Fruit fly (Drosophila melanogaster): ENCODE results near the gene Cpsf100.

The Cpsf100 gene

DNA sequence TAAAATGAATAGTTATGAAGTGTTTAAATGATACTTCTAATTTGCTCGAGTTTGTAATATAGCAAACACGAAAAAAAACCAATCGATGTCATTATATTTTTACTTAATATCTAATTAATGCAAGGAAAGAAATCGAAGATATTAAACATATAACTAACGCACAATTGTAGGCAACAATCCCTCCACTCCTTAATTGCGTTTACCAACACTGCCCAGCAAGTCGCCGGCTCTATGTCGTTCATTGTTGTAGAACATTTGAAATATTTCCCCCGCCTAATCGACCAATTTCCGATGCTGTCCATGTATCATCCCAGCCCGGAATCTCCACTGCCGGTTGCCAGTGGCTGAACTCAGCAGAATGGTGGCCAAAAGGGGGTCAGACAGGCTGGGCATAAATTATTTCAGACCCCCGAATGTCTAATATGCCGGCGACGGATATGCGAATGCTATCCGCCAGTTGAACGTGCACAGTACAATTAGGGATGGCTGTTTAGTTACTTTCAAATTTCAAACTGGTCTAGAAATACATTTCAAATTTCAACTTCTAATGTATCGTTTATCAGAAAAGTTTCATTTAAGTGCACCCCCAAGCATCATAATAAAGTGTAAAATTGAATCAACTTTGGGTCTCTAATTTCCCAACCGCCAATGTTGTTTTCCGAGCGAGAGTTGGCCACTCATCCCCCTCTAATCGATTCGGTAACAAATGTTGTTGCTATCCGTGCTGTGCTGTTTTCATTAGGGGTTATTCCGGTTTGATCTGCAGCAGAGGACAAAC lies 34.2 kb downstream of the Cpsf100 start:
- TF ChIP-seq CG12768 (GFP tag; optimal IDR thresholded peaks at IDR 0.05) (no peak), CG7045 (GFP tag; optimal IDR thresholded peaks at IDR 0.05) (no peak), CG5204 (GFP tag; optimal IDR thresholded peaks at IDR 0.05) (no peak), cnc (optimal IDR thresholded peaks at IDR 0.05) (no peak), toe (GFP tag; optimal IDR thresholded peaks at IDR 0.05) (no peak), CG1620 (GFP tag; optimal IDR thresholded peaks at IDR 0.05) (no peak), CG7101 (tag; optimal IDR thresholded peaks at IDR 0.05) (no peak), Hr96 (GFP tag; optimal IDR thresholded peaks at IDR 0.05) (no peak), cic (GFP tag; optimal IDR thresholded peaks at IDR 0.05) (no peak), pad (GFP tag; optimal IDR thresholded peaks at IDR 0.05) (no peak), Crg-1 (GFP tag; optimal IDR thresholded peaks at IDR 0.05) (no peak), tj (GFP tag; optimal IDR thresholded peaks at IDR 0.05) (no peak), bab1 (GFP tag; optimal IDR thresholded peaks at IDR 0.05) (no peak), kay (GFP tag; ENCODE audit: borderline replicate concordance) (no peak), Mnt (GFP tag; optimal IDR thresholded peaks at IDR 0.05) (no peak), CG33017 (tag; optimal IDR thresholded peaks at IDR 0.05) (no peak), Clk (GFP tag; optimal IDR thresholded peaks at IDR 0.05) (no peak)

DNA sequence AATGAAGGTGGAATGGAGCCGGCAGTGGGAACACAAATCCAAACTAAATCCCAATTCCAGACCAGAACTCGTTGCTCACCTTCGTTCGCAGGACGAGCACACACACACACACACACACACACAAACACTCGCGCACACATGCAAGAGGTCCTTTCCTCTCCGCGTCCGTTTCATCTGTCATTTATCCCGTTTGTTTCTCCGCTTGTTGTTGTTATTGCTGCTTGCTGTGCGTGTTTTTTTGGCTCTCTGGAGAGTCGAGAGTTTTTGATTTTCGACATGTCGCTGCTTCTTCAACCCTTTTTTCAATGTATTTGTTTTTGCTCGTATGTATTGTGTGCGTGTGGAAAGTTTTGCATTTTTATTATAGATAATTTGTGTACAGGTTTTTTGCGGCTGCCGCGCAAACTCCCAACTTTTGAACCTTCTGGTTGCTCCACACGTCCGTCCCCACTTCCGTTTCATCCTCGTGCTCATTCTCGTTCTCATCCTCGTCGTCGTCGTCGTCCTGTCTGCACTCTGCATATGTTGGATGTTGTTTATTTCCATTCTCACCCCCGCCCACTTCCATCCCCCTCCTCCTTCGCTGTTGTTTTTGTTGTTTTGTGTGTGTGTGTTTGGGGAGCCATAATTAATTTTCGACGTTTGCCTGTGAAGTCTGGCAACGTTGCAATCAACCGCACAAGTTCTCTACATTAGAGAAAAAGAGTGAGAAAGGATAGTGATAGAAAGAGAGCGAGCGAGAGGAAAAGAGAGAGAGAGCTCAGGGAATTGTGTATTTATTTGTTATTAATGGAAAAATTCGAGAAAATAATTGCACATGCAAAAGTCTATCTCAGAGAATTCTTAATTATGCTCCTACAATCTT lies 35.1 kb downstream of the Cpsf100 start:
- TF ChIP-seq cnc (optimal IDR thresholded peaks at IDR 0.05), result no peak
- no peak for TF ChIP-seq CG7101 (tag; optimal IDR thresholded peaks at IDR 0.05)
- no peak for TF ChIP-seq pad (GFP tag; optimal IDR thresholded peaks at IDR 0.05)
- TF ChIP-seq Clk (GFP tag; optimal IDR thresholded peaks at IDR 0.05), result no peak
- TF ChIP-seq CG33017 (tag; optimal IDR thresholded peaks at IDR 0.05), result no peak
- no peak for TF ChIP-seq CG1620 (GFP tag; optimal IDR thresholded peaks at IDR 0.05)
- no peak for TF ChIP-seq CG12768 (GFP tag; optimal IDR thresholded peaks at IDR 0.05)
- TF ChIP-seq CG11617 (GFP tag; optimal IDR thresholded peaks at IDR 0.05), result no peak
- no peak for TF ChIP-seq toe (GFP tag; optimal IDR thresholded peaks at IDR 0.05)
- TF ChIP-seq CG7045 (GFP tag; optimal IDR thresholded peaks at IDR 0.05), result no peak
- TF ChIP-seq Hr96 (GFP tag; optimal IDR thresholded peaks at IDR 0.05), result no peak

DNA sequence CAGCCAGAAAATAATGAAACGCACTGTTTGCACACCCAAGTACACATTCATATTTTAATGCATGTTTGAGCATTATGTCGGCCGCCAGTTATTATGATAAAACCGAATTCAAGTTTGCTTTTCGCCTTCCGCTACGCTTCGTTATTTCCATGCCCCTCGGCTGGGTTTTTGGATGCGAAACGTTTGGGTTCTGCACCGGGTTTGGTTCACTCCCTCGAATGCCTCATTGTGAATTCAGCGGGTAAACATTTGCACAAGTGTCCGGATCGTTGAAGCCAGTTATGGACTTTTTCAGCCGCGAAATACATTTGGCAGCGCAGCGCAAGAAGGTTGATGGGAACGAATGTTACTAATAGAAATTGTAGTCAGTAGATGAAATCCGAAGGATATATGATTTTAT lies 36.8 kb downstream of the Cpsf100 start:
- TF ChIP-seq cic (GFP tag; optimal IDR thresholded peaks at IDR 0.05) (no peak), Hr96 (GFP tag; optimal IDR thresholded peaks at IDR 0.05) (no peak), Mnt (GFP tag; optimal IDR thresholded peaks at IDR 0.05) (no peak), CG11617 (GFP tag; optimal IDR thresholded peaks at IDR 0.05) (no peak), toe (GFP tag; optimal IDR thresholded peaks at IDR 0.05) (no peak), CG7045 (GFP tag; optimal IDR thresholded peaks at IDR 0.05) (no peak), CG12768 (GFP tag; optimal IDR thresholded peaks at IDR 0.05) (no peak), Crg-1 (GFP tag; optimal IDR thresholded peaks at IDR 0.05) (no peak), ovo (GFP tag; optimal IDR thresholded peaks at IDR 0.05) (no peak), tj (GFP tag; optimal IDR thresholded peaks at IDR 0.05) (no peak), CG7101 (tag; optimal IDR thresholded peaks at IDR 0.05) (no peak), CG33017 (tag; optimal IDR thresholded peaks at IDR 0.05) (no peak), CG14711 (tag; optimal IDR thresholded peaks at IDR 0.05) (no peak), kay (GFP tag; ENCODE audit: borderline replicate concordance) (no peak), CG5204 (GFP tag; optimal IDR thresholded peaks at IDR 0.05) (no peak), cnc (optimal IDR thresholded peaks at IDR 0.05) (no peak), CG1620 (GFP tag; optimal IDR thresholded peaks at IDR 0.05) (no peak), Clk (GFP tag; optimal IDR thresholded peaks at IDR 0.05) (no peak), pad (GFP tag; optimal IDR thresholded peaks at IDR 0.05) (no peak), bab1 (GFP tag; optimal IDR thresholded peaks at IDR 0.05) (no peak)

DNA sequence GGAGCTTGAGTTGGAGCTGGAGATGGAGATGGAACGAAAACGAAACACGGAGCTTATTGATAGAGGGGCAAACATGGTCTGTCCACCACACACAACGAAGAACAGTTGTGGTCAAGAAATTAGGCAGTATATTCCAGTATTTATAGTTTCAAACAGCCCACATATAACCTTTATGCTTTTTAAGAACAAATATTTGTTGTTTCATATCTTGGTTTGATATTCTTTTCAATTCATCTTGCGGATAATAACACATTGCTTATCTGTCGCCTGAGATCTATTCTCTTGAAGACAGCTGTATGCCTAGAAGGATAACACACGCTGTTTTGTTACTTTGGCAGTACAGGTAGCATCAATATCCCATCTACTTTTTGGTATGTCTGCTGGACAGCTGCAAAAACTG lies 38.5 kb downstream of the Cpsf100 start:
- no peak for TF ChIP-seq Clk (GFP tag; optimal IDR thresholded peaks at IDR 0.05)
- TF ChIP-seq bab1 (GFP tag; optimal IDR thresholded peaks at IDR 0.05), result no peak
- TF ChIP-seq cnc (optimal IDR thresholded peaks at IDR 0.05), result no peak
- no peak for TF ChIP-seq tj (GFP tag; optimal IDR thresholded peaks at IDR 0.05)
- TF ChIP-seq kay (GFP tag; ENCODE audit: borderline replicate concordance), result no peak
- TF ChIP-seq ovo (GFP tag; optimal IDR thresholded peaks at IDR 0.05), result no peak
- no peak for TF ChIP-seq cic (GFP tag; optimal IDR thresholded peaks at IDR 0.05)
- no peak for TF ChIP-seq CG12768 (GFP tag; optimal IDR thresholded peaks at IDR 0.05)
- no peak for TF ChIP-seq CG14711 (tag; optimal IDR thresholded peaks at IDR 0.05)
- no peak for TF ChIP-seq Hr96 (GFP tag; optimal IDR thresholded peaks at IDR 0.05)
- no peak for TF ChIP-seq Mnt (GFP tag; optimal IDR thresholded peaks at IDR 0.05)
- TF ChIP-seq CG33017 (tag; optimal IDR thresholded peaks at IDR 0.05), result no peak
- no peak for TF ChIP-seq toe (GFP tag; optimal IDR thresholded peaks at IDR 0.05)
- no peak for TF ChIP-seq pad (GFP tag; optimal IDR thresholded peaks at IDR 0.05)
- TF ChIP-seq CG7101 (tag; optimal IDR thresholded peaks at IDR 0.05), result no peak
- TF ChIP-seq CG11617 (GFP tag; optimal IDR thresholded peaks at IDR 0.05), result no peak
- no peak for TF ChIP-seq Crg-1 (GFP tag; optimal IDR thresholded peaks at IDR 0.05)
- no peak for TF ChIP-seq CG1620 (GFP tag; optimal IDR thresholded peaks at IDR 0.05)
- TF ChIP-seq CG5204 (GFP tag; optimal IDR thresholded peaks at IDR 0.05), result no peak

DNA sequence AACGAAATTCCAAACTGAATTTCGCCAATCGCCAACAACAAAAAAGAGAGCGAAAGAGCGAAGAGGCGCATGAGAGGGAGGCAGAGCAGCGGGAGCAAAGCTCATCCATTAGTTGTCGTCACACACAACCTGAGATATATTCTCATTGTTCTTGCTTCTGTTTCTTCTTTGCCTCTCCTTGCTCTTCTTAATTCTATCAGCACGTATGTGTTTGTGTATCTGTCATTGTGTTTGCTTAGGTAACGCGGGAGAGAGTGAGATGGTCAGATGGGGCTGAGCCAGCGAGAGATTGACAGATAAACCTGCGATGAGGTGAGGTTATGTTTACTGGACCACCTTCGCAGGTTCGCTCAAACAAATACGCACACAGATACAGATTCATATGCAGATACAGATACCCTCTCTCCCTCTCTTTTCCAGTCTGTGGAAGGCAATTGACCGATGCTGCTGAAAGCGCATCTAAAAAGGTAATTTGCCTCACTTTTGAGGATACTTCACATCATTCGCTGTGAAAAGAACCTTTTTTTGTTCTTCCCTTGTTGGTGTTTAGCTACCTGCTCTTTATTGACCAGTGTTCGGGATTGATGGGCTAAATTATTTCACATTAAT lies 39.7 kb downstream of the Cpsf100 start:
- TF ChIP-seq CG14711 (tag; optimal IDR thresholded peaks at IDR 0.05), result no peak
- TF ChIP-seq tj (GFP tag; optimal IDR thresholded peaks at IDR 0.05), result peak; percentile 45
- TF ChIP-seq CG7101 (tag; optimal IDR thresholded peaks at IDR 0.05), result peak; percentile 27
- TF ChIP-seq CG12768 (GFP tag; optimal IDR thresholded peaks at IDR 0.05), result peak; percentile 67
- no peak for TF ChIP-seq ovo (GFP tag; optimal IDR thresholded peaks at IDR 0.05)
- no peak for TF ChIP-seq CG5204 (GFP tag; optimal IDR thresholded peaks at IDR 0.05)
- TF ChIP-seq kay (GFP tag; ENCODE audit: borderline replicate concordance), result peak; percentile 22
- peak; percentile 2 for TF ChIP-seq CG11617 (GFP tag; optimal IDR thresholded peaks at IDR 0.05)
- TF ChIP-seq CG33017 (tag; optimal IDR thresholded peaks at IDR 0.05), result peak; percentile 33
- peak; percentile 37 for TF ChIP-seq Crg-1 (GFP tag; optimal IDR thresholded peaks at IDR 0.05)
- TF ChIP-seq CG1620 (GFP tag; optimal IDR thresholded peaks at IDR 0.05), result no peak
- TF ChIP-seq bab1 (GFP tag; optimal IDR thresholded peaks at IDR 0.05), result no peak
- TF ChIP-seq pad (GFP tag; optimal IDR thresholded peaks at IDR 0.05), result peak; percentile 8
- no peak for TF ChIP-seq cic (GFP tag; optimal IDR thresholded peaks at IDR 0.05)
- TF ChIP-seq Mnt (GFP tag; optimal IDR thresholded peaks at IDR 0.05), result peak; percentile 12
- TF ChIP-seq CG7045 (GFP tag; optimal IDR thresholded peaks at IDR 0.05), result peak; percentile 36
- no peak for TF ChIP-seq Hr96 (GFP tag; optimal IDR thresholded peaks at IDR 0.05)
- TF ChIP-seq cnc (optimal IDR thresholded peaks at IDR 0.05), result no peak
- no peak for TF ChIP-seq Clk (GFP tag; optimal IDR thresholded peaks at IDR 0.05)
- peak; percentile 53 for TF ChIP-seq toe (GFP tag; optimal IDR thresholded peaks at IDR 0.05)
